Fruit fly (Drosophila melanogaster): Measurements from ENCODE around the gene step.

step gene

dm6 chr2L:21786991-21787390 is 29.7 kb upstream of the step start (continued):
- no peak for TF ChIP-seq pfk (GFP tag; optimal IDR thresholded peaks at IDR 0.05)
- peak; percentile 59 for TF ChIP-seq tin (GFP tag; optimal IDR thresholded peaks at IDR 0.05)
- peak; percentile 72 for TF ChIP-seq gem (tag; optimal IDR thresholded peaks at IDR 0.05)
- no peak for TF ChIP-seq Scr (GFP tag; IDR thresholded peaks at IDR 0.05; ENCODE audit: partially characterized antibody)
- peak; percentile 29 for TF ChIP-seq pros (GFP tag; optimal IDR thresholded peaks at IDR 0.05)
- TF ChIP-seq Bgb (GFP tag; IDR thresholded peaks at IDR 0.05; ENCODE audit: partially characterized antibody) = no peak
- TF ChIP-seq CG6765 (GFP tag; optimal IDR thresholded peaks at IDR 0.05) = peak; percentile 12
- peak; percentile 46 for TF ChIP-seq Antp (GFP tag; optimal IDR thresholded peaks at IDR 0.05)
- peak; percentile 5 for TF ChIP-seq CG4820 (GFP tag; optimal IDR thresholded peaks at IDR 0.05)
- TF ChIP-seq Spps (tag; optimal IDR thresholded peaks at IDR 0.05) = no peak
- peak; percentile 79 for TF ChIP-seq vvl (GFP tag; IDR thresholded peaks at IDR 0.05)
- peak; percentile 64 for TF ChIP-seq az2 (GFP tag; optimal IDR thresholded peaks at IDR 0.05)
- peak; percentile 57 for TF ChIP-seq mam (GFP tag; optimal IDR thresholded peaks at IDR 0.05)
- peak; percentile 76 for TF ChIP-seq CG2678 (tag; optimal IDR thresholded peaks at IDR 0.05)
- TF ChIP-seq CG6813 (GFP tag; optimal IDR thresholded peaks at IDR 0.05) = peak; percentile 44
- peak; percentile 49 for TF ChIP-seq CG31441 (GFP tag; IDR thresholded peaks at IDR 0.05)
- TF ChIP-seq cwo (GFP tag; optimal IDR thresholded peaks at IDR 0.05) = peak; percentile 43
- TF ChIP-seq CrebB (tag; optimal IDR thresholded peaks at IDR 0.05) = peak; percentile 15
- no peak for TF ChIP-seq Lpt (GFP tag; optimal IDR thresholded peaks at IDR 0.05)
- TF ChIP-seq CG12219 (GFP tag; optimal IDR thresholded peaks at IDR 0.05) = peak; percentile 44
- peak; percentile 41 for TF ChIP-seq caup (GFP tag; optimal IDR thresholded peaks at IDR 0.05; ENCODE audit: severe bottlenecking)
- no peak for TF ChIP-seq hkb (optimal IDR thresholded peaks at IDR 0.05)
- peak; percentile 55; the same call in 1 of the 2 replicates for TF ChIP-seq hkb (GFP tag; IDR thresholded peaks at IDR 0.05)
- peak; percentile 58 for TF ChIP-seq CG13424 (tag; optimal IDR thresholded peaks at IDR 0.05)
- TF ChIP-seq Eip74EF (GFP tag; optimal IDR thresholded peaks at IDR 0.05) = no peak
- no peak for TF ChIP-seq CG7271 (tag; optimal IDR thresholded peaks at IDR 0.05)
- 0 out of 2 replicates have a peak, but pooled peaks have one; percentile 34 for TF ChIP-seq Rx (GFP tag; IDR thresholded peaks at IDR 0.05)
- TF ChIP-seq Dad (GFP tag; optimal IDR thresholded peaks at IDR 0.05) = peak; percentile 22
- no peak for TF ChIP-seq luna (GFP tag; optimal IDR thresholded peaks at IDR 0.05)
- peak; percentile 28 for TF ChIP-seq chn (GFP tag; optimal IDR thresholded peaks at IDR 0.05)
- peak; percentile 47 for TF ChIP-seq ATbp (GFP tag; optimal IDR thresholded peaks at IDR 0.05)
- TF ChIP-seq CG9797 (GFP tag; optimal IDR thresholded peaks at IDR 0.05) = no peak
- peak; percentile 30 for TF ChIP-seq Sox100B (GFP tag; optimal IDR thresholded peaks at IDR 0.05)
- TF ChIP-seq CG15514 (GFP tag; optimal IDR thresholded peaks at IDR 0.05) = peak; percentile 50
- TF ChIP-seq trh (GFP tag; optimal IDR thresholded peaks at IDR 0.05) = no peak
- no peak for TF ChIP-seq insv (GFP tag; optimal IDR thresholded peaks at IDR 0.05)
- 0 out of 2 replicates have a peak, but pooled peaks have one; percentile 30 for TF ChIP-seq CG8765 (GFP tag; IDR thresholded peaks at IDR 0.05)
- TF ChIP-seq sd (tag; optimal IDR thresholded peaks at IDR 0.05) = no peak
- TF ChIP-seq sob (GFP tag; IDR thresholded peaks at IDR 0.05) = peak; percentile 69
- peak; percentile 50 for TF ChIP-seq CG8388 (GFP tag; optimal IDR thresholded peaks at IDR 0.05)
- TF ChIP-seq HLH54F (GFP tag; optimal IDR thresholded peaks at IDR 0.05) = peak; percentile 22
- peak; percentile 57 for TF ChIP-seq phol (tag; optimal IDR thresholded peaks at IDR 0.05)
- TF ChIP-seq abd-A (tag; optimal IDR thresholded peaks at IDR 0.05) = peak; percentile 71
- TF ChIP-seq CoRest (tag; optimal IDR thresholded peaks at IDR 0.05) = peak; percentile 57
- peak; percentile 58; the same call in 2 of the 3 replicates for TF ChIP-seq Optix (GFP tag; IDR thresholded peaks at IDR 0.05)
- no peak for TF ChIP-seq CG7963 (GFP tag; IDR thresholded peaks at IDR 0.05; ENCODE audit: partially characterized antibody)
- TF ChIP-seq Fer3 (tag; optimal IDR thresholded peaks at IDR 0.05) = peak; percentile 61
- TF ChIP-seq Meics (GFP tag; optimal IDR thresholded peaks at IDR 0.05) = peak; percentile 57
- peak; percentile 1 for TF ChIP-seq exex (tag; optimal IDR thresholded peaks at IDR 0.05)
- peak; percentile 60 for TF ChIP-seq Xbp1 (GFP tag; optimal IDR thresholded peaks at IDR 0.05)
